Worm (Caenorhabditis elegans) whole organism, L1 larva: Measurements from ENCODE around the gene henn-1.

Experiments used
- F16B12.6 ChIP-seq: fragments of 150-350 bp; optimal IDR thresholded peaks from 2 replicates; lab custom pipeline; 2014; ENCODE audit warnings: missing biosample characterization, missing genetic modification characterization
- alr-1 ChIP-seq: fragments of 200-800 bp; sonication (Bioruptor generic); optimal IDR thresholded peaks from 2 replicates; lab custom pipeline; 2018; ENCODE audit warnings: borderline replicate concordance, mild to moderate bottlenecking, missing genetic modification characterization, missing compliant biosample characterization
- aly-2 ChIP-seq: fragments of 150-350 bp; optimal IDR thresholded peaks from 2 replicates; lab custom pipeline; 2014; ENCODE audit warnings: missing biosample characterization, missing genetic modification characterization
- blmp-1 ChIP-seq: fragments of 150-350 bp; optimal IDR thresholded peaks from 2 replicates; lab custom pipeline; 2014; ENCODE audit warnings: missing biosample characterization, missing genetic modification characterization
- ceh-82 ChIP-seq, 3 experiments: fragments of 150-350 bp in 1 of 3; sonication (generic microtip) in 2 of 3; optimal IDR thresholded peaks; 2 replicates each; lab custom pipeline; 2014 to 2017; ENCODE audit warnings: missing biosample characterization in 3 of 3, missing genetic modification characterization in 3 of 3
- ceh-88 ChIP-seq: fragments of 200-800 bp; sonication (Bioruptor generic); IDR thresholded peaks from 2 replicates; pipeline ENCODE4 v1.3.6; 2022; ENCODE audit warnings: missing genetic modification characterization, missing compliant biosample characterization
- ces-1 ChIP-seq: fragments of 150-350 bp; optimal IDR thresholded peaks from 2 replicates; lab custom pipeline; 2014; ENCODE audit warnings: missing biosample characterization, missing genetic modification reagents, missing genetic modification characterization
- dpl-1 ChIP-seq, 3 experiments: fragments of 150-350 bp in 2 of 3; sonication (generic microtip) in 1 of 3; optimal IDR thresholded peaks; 2 replicates each; lab custom pipeline; 2014 to 2017; ENCODE audit warnings: missing biosample characterization in 3 of 3, missing genetic modification characterization in 3 of 3, missing genetic modification reagents in 3 of 3
- efl-1 ChIP-seq, 4 experiments: fragments of 150-350 bp; optimal IDR thresholded peaks in 3 of 4; peaks in 1 of 4; 1 replicate in 1 of 4; 2 replicates in 3 of 4; lab custom pipeline; 2014; ENCODE audit warnings: missing biosample characterization in 2 of 4, missing genetic modification characterization in 2 of 4, missing genetic modification reagents in 2 of 4
- elt-2 ChIP-seq: sonication (generic microtip); optimal IDR thresholded peaks from 2 replicates; lab custom pipeline; 2016; ENCODE audit warnings: missing genetic modification characterization, mild to moderate bottlenecking, inconsistent platforms, missing compliant biosample characterization, missing genetic modification reagents
- elt-3 ChIP-seq, 6 experiments: fragments of 150-350 bp in 1 of 6; sonication (generic microtip); optimal IDR thresholded peaks; 2 replicates each; lab custom pipeline; 2017 to 2018; ENCODE audit warnings: missing biosample characterization in 6 of 6, missing genetic modification characterization in 6 of 6, inconsistent platforms in 1 of 6
- fkh-4 ChIP-seq: sonication (generic microtip); optimal IDR thresholded peaks from 2 replicates; lab custom pipeline; 2016; ENCODE audit warnings: missing compliant biosample characterization, missing genetic modification characterization, borderline replicate concordance
- grh-1 ChIP-seq: fragments of 200-800 bp; sonication (Bioruptor generic); IDR thresholded peaks from 2 replicates; pipeline ENCODE4 v1.3.6; 2022; ENCODE audit warnings: missing genetic modification reagents, missing genetic modification characterization, missing compliant biosample characterization
- hlh-17 ChIP-seq: fragments of 200-800 bp; sonication (Bioruptor generic); optimal IDR thresholded peaks from 2 replicates; lab custom pipeline; 2018; ENCODE audit warnings: missing genetic modification characterization, mild to moderate bottlenecking, missing compliant biosample characterization, moderate library complexity, borderline replicate concordance
- hlh-4 ChIP-seq: sonication (generic microtip); optimal IDR thresholded peaks from 2 replicates; lab custom pipeline; 2016; ENCODE audit warnings: mild to moderate bottlenecking, missing genetic modification characterization, missing compliant biosample characterization
- lin-15B ChIP-seq: fragments of 150-350 bp; sonication (generic microtip); optimal IDR thresholded peaks from 3 replicates; lab custom pipeline; 2014; ENCODE audit warnings: missing biosample characterization, missing genetic modification characterization
- lin-35 ChIP-seq, 2 experiments: fragments of 150-350 bp; optimal IDR thresholded peaks; 2 replicates each; lab custom pipeline; 2014; ENCODE audit warnings: missing biosample characterization in 2 of 2, missing genetic modification characterization in 2 of 2, missing genetic modification reagents in 2 of 2
- lir-3 ChIP-seq: sonication (generic microtip); optimal IDR thresholded peaks from 2 replicates; lab custom pipeline; 2016; ENCODE audit warnings: mild to moderate bottlenecking, missing genetic modification characterization, moderate library complexity, missing compliant biosample characterization; ENCODE audit not compliant: poor library complexity
- lsy-2 ChIP-seq, 2 experiments: fragments of 150-350 bp; optimal IDR thresholded peaks; 2 replicates each; lab custom pipeline; 2014; ENCODE audit warnings: missing biosample characterization in 2 of 2, missing genetic modification characterization in 2 of 2
- mdl-1 ChIP-seq, 2 experiments: fragments of 150-350 bp; optimal IDR thresholded peaks; 2 replicates each; lab custom pipeline; 2014 to 2017; ENCODE audit warnings: missing biosample characterization in 2 of 2, missing genetic modification characterization in 2 of 2, inconsistent platforms in 1 of 2
- mef-2 ChIP-seq: fragments of 150-350 bp; optimal IDR thresholded peaks from 2 replicates; lab custom pipeline; 2014; ENCODE audit warnings: missing biosample characterization, missing genetic modification characterization
- mep-1 ChIP-seq: fragments of 150-350 bp; optimal IDR thresholded peaks from 2 replicates; lab custom pipeline; 2014; ENCODE audit warnings: missing biosample characterization, missing genetic modification characterization
- nhr-11 ChIP-seq: fragments of 150-350 bp; optimal IDR thresholded peaks from 2 replicates; lab custom pipeline; 2014; ENCODE audit warnings: missing biosample characterization, missing genetic modification characterization
- nhr-20 ChIP-seq: sonication (generic microtip); optimal IDR thresholded peaks from 2 replicates; lab custom pipeline; 2016; ENCODE audit warnings: mild to moderate bottlenecking, missing genetic modification characterization, missing compliant biosample characterization
- nhr-237 ChIP-seq: fragments of 150-350 bp; optimal IDR thresholded peaks from 2 replicates; lab custom pipeline; 2014; ENCODE audit warnings: missing biosample characterization, missing genetic modification characterization
- nhr-77 ChIP-seq: fragments of 150-350 bp; optimal IDR thresholded peaks from 2 replicates; lab custom pipeline; 2014; ENCODE audit warnings: missing biosample characterization, missing genetic modification characterization
- nhr-84 ChIP-seq: sonication (generic microtip); optimal IDR thresholded peaks from 2 replicates; lab custom pipeline; 2017; ENCODE audit warnings: missing biosample characterization, missing genetic modification characterization
- rnt-1 ChIP-seq: sonication (generic microtip); optimal IDR thresholded peaks from 2 replicates; lab custom pipeline; 2016; ENCODE audit warnings: mild to moderate bottlenecking, missing genetic modification characterization, moderate library complexity, missing compliant biosample characterization
- skn-1 ChIP-seq: fragments of 150-350 bp; optimal IDR thresholded peaks from 2 replicates; lab custom pipeline; 2014; ENCODE audit warnings: missing biosample characterization, missing genetic modification characterization
- snpc-4 ChIP-seq: fragments of 150-350 bp; optimal IDR thresholded peaks from 2 replicates; lab custom pipeline; 2014; ENCODE audit warnings: missing biosample characterization, missing genetic modification characterization
- snu-23 ChIP-seq: sonication (generic microtip); optimal IDR thresholded peaks from 2 replicates; lab custom pipeline; 2016; ENCODE audit warnings: missing genetic modification characterization, missing compliant biosample characterization
- sox-4 ChIP-seq: sonication (generic microtip); optimal IDR thresholded peaks from 2 replicates; lab custom pipeline; 2016; ENCODE audit warnings: missing genetic modification characterization, missing compliant biosample characterization
- tlp-1 ChIP-seq: fragments of 150-350 bp; optimal IDR thresholded peaks from 2 replicates; lab custom pipeline; 2014; ENCODE audit warnings: missing biosample characterization, missing genetic modification characterization
- unc-130 ChIP-seq: fragments of 150-350 bp; optimal IDR thresholded peaks from 2 replicates; lab custom pipeline; 2017; ENCODE audit warnings: missing biosample characterization, missing genetic modification characterization, inconsistent platforms
- unc-62 ChIP-seq: fragments of 150-350 bp; optimal IDR thresholded peaks from 2 replicates; lab custom pipeline; 2014; ENCODE audit warnings: missing biosample characterization, missing genetic modification reagents, missing genetic modification characterization
- unc-86 ChIP-seq: sonication (generic microtip); optimal IDR thresholded peaks from 2 replicates; lab custom pipeline; 2016; ENCODE audit warnings: missing genetic modification characterization, missing compliant biosample characterization

The henn-1 gene

DNA sequence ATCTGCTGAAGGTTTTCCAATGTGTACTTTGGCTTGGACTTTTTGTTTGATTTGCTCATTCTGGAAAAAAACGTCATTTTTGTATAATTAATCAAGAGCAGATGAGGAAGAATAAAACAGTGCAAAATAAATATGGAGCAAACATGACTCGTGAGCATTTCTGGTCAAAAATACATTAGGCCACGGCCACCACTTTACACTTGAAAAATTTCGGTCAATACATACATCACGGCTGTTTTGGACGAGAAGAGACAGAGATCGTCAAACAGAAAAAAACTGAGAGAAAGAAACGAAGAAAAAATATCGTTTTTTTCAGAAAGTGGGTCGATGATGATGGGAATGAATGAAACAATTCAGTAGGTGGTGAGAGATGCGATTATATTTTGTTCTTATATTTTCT, 35.8 kb downstream of the henn-1 start, which contains the start of the genes F09G8.7 and crn-7:
Gene F09G8.7 (minus strand): TSS at position 60 of the 400 bp plus-strand sequence.
Gene crn-7 (plus strand): TSS at position 236 of the 400 bp plus-strand sequence.
- TF ChIP-seq ceh-82 (tag; optimal IDR thresholded peaks at IDR 0.05; lab: Kevin White, UChicago) (peak in 1 of 3 experiments; percentile 31), F16B12.6 (tag; lab: Kevin White, UChicago) (no peak), lsy-2 (tag; optimal IDR thresholded peaks at IDR 0.05; lab: Kevin White, UChicago) (peak in 1 of 2 experiments; percentile 55), hlh-4 (no peak), dpl-1 (GFP tag; optimal IDR thresholded peaks at IDR 0.05; lab: Kevin White, UChicago) (peak in 2 of 3 experiments; percentile 36 to 44), snu-23 (peak; percentile 33), tlp-1 (tag; lab: Kevin White, UChicago) (no peak), mef-2 (tag; lab: Kevin White, UChicago) (no peak), lir-3 (tag; lab: Kevin White, UChicago) (peak; percentile 24), skn-1 (peak; percentile 25), efl-1 (optimal IDR thresholded peaks at IDR 0.05; lab: Kevin White, UChicago) (peak; percentile 32 to 36), efl-1 (GFP tag; optimal IDR thresholded peaks at IDR 0.05 in 1 of 2; lab: Kevin White, UChicago) (peak in 1 of 2 experiments; percentile 17), lin-15B (tag; lab: Kevin White, UChicago) (peak; percentile 15), rnt-1 (tag; lab: Kevin White, UChicago) (peak; percentile 45), blmp-1 (tag; lab: Kevin White, UChicago) (peak; percentile 46), sox-4 (tag; lab: Kevin White, UChicago) (no peak), aly-2 (no peak), lin-35 (GFP tag; optimal IDR thresholded peaks at IDR 0.05; lab: Kevin White, UChicago) (peak; percentile 23 to 31)
- TF ChIP-seq, all 84 proteins: peak for 11

DNA sequence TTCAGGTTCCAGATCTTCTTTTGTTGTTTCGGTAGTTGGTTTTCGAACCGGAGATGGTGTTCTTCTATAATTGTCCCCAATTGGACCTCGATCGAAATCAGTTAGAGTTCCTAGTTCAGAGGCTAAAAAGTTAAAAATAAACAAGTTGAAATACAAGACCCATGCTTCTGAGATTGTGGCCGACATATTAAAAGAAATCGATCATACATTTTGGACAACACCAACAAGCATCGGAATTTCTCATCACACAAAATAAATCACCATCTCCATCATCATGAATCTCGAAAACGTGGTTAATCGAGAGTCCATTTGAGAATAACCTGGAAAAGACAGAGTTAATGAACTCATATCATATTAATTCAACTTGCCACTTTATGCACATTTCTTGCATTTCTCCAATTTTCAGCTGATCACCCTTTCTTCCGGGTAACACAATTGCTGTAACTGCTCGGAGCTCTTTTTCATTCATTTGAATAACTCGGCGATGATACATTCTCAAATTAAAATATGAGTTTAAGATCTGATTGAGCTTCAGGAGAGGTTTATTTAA, 39.3 kb downstream of the henn-1 start, which contains the start of the genes mps-4 and F09G8.10:
Gene mps-4 (minus strand): TSS at position 101 of the 550 bp plus-strand sequence.
Gene F09G8.10 (minus strand): TSS at position 500 of the 550 bp plus-strand sequence.
- TF ChIP-seq skn-1 (no peak), nhr-11 (tag; lab: Kevin White, UChicago) (no peak), mep-1 (tag; lab: Kevin White, UChicago) (no peak), nhr-237 (tag; lab: Kevin White, UChicago) (no peak), grh-1 (no peak), lsy-2 (tag; optimal IDR thresholded peaks at IDR 0.05; lab: Kevin White, UChicago) (no peak), ces-1 (GFP tag; lab: Kevin White, UChicago) (no peak), lin-35 (GFP tag; optimal IDR thresholded peaks at IDR 0.05; lab: Kevin White, UChicago) (no peak)

DNA sequence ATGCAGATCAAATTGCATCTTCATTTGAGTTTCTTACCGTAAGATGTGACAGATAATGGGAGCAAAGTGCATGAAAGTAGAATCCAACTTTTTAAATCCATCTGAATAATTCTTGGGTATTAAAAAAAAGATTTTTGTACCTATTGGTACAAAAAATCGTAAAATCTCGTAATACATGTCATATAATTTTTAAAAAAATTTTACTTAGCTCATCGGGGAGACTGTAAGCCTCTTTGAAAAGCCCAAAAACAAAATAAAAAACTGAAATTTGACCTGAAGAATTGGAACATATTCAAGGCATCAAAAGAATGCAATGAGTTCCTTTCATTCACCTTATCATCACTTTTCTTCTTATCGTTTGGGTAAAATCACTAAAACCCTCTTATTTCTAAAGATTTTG, 43.4 kb downstream of the henn-1 start, which contains the start of gene clec-160:
Gene clec-160 (minus strand): TSS at position 101 of the 400 bp plus-strand sequence.
- no peak for TF ChIP-seq elt-3 (tag; optimal IDR thresholded peaks at IDR 0.05; lab: Kevin White, UChicago)
- TF ChIP-seq unc-86 (tag; lab: Kevin White, UChicago) = no peak
- TF ChIP-seq nhr-20 (tag; lab: Kevin White, UChicago) = no peak
- TF ChIP-seq mdl-1 (tag; optimal IDR thresholded peaks at IDR 0.05; lab: Kevin White, UChicago) = no peak
- TF ChIP-seq elt-2 (tag; lab: Kevin White, UChicago) = no peak
- TF ChIP-seq hlh-17 = no peak
- no peak for TF ChIP-seq ceh-88 (GFP tag; lab: Robert Waterston, UW)
- no peak for TF ChIP-seq blmp-1 (tag; lab: Kevin White, UChicago)
- TF ChIP-seq skn-1 = no peak
- no peak for TF ChIP-seq unc-130 (tag; lab: Kevin White, UChicago)
- TF ChIP-seq lsy-2 (tag; optimal IDR thresholded peaks at IDR 0.05; lab: Kevin White, UChicago) = no peak
- no peak for TF ChIP-seq fkh-4 (tag; lab: Kevin White, UChicago)
- no peak for TF ChIP-seq unc-62 (GFP tag; lab: Kevin White, UChicago)
- no peak for TF ChIP-seq snpc-4
- no peak for TF ChIP-seq nhr-77 (tag; lab: Kevin White, UChicago)
- TF ChIP-seq nhr-84 (tag; lab: Kevin White, UChicago) = no peak
- TF ChIP-seq alr-1 (tag; lab: Kevin White, UChicago) = no peak
